Fruit fly (Drosophila melanogaster): Measurements from ENCODE around the gene psd.

Gene psd

DNA sequence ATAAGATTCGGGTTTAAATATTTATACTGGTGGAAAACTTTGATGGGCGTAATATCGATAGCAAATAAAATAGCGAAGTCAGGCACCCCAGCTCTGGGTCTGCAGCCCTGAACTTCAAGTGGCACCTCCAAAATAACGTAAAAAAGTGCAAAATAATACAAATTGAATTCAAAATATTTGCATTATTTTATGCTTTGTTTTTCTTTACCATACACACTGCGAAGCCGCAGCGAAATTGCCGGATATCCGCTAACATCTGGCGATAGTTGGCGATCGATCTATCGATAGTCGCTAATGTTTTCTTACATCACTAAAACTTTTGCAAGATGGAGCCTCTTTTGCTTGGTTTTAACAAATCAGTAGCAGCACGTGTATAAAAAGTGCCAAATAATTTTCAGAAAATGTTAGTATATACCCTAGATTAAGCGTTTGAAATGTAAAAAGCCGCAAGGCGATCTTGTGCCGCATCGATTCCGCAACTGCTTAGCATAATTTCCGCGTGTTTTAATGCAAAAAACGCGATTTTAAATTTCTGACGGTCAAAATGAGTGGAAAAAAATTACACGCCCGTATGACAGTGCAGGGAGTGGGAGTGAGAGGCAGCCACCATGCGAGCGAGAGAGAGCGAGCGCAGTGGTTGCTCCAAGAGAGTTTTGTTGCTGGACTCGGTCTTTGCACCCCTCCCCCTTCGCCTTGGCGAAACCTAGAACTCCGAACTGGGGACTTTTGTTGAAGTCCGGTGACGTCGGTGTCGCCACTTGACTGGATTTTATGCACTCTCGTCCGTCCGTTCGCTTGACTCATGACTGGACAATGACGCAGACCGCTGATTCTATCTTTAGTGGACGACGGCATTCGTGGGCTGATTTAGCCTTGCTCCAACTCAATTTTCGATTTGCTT, 16.9 kb upstream of the psd start, which contains the start of gene eIF4A:
Gene eIF4A, plus strand, starts transcription at position 332 of the 901 bp plus-strand sequence.
- TF ChIP-seq dl (GFP tag; optimal IDR thresholded peaks at IDR 0.05; ENCODE audit: insufficient read depth in 1 of 2, partially characterized antibody in 2 of 2): peak; percentile 70 to 84
- no peak for TF ChIP-seq br (GFP tag; optimal IDR thresholded peaks at IDR 0.05)
- TF ChIP-seq h (GFP tag; optimal IDR thresholded peaks at IDR 0.05): no peak
- TF ChIP-seq tai (GFP tag; optimal IDR thresholded peaks at IDR 0.05): peak; percentile 21
- TF ChIP-seq CrebA (GFP tag; optimal IDR thresholded peaks at IDR 0.05; ENCODE audit: borderline replicate concordance): no peak
- TF ChIP-seq HLH106 (tag; optimal IDR thresholded peaks at IDR 0.05): peak; percentile 14
- TF ChIP-seq jim (GFP tag; optimal IDR thresholded peaks at IDR 0.05): no peak
- peak; percentile 0 for TF ChIP-seq rgr (GFP tag; optimal IDR thresholded peaks at IDR 0.05)
- TF ChIP-seq fru (GFP tag; optimal IDR thresholded peaks at IDR 0.05): no peak
- TF ChIP-seq OdsH (GFP tag; optimal IDR thresholded peaks at IDR 0.05): no peak
- no peak for TF ChIP-seq Vsx2 (GFP tag; optimal IDR thresholded peaks at IDR 0.05; ENCODE audit: partially characterized antibody)
- TF ChIP-seq CG32264 (GFP tag; optimal IDR thresholded peaks at IDR 0.05): no peak
- TF ChIP-seq sv (GFP tag; optimal IDR thresholded peaks at IDR 0.05): no peak
- no peak for TF ChIP-seq N (GFP tag; optimal IDR thresholded peaks at IDR 0.05)
- no peak for TF ChIP-seq GATAd (GFP tag; optimal IDR thresholded peaks at IDR 0.05)
- TF ChIP-seq psq (GFP tag; optimal IDR thresholded peaks at IDR 0.05): no peak
- TF ChIP-seq brk (GFP tag; optimal IDR thresholded peaks at IDR 0.05): no peak
- no peak for TF ChIP-seq ey (GFP tag; optimal IDR thresholded peaks at IDR 0.05)
- no peak for TF ChIP-seq pan (optimal IDR thresholded peaks at IDR 0.05)
- no peak for TF ChIP-seq Hr83 (GFP tag; optimal IDR thresholded peaks at IDR 0.05; ENCODE audit: poor library complexity, severe bottlenecking)
- no peak for TF ChIP-seq usp (GFP tag; optimal IDR thresholded peaks at IDR 0.05)
- no peak for TF ChIP-seq lola (GFP tag; optimal IDR thresholded peaks at IDR 0.05)
- no peak for TF ChIP-seq woc (GFP tag; optimal IDR thresholded peaks at IDR 0.05)
- TF ChIP-seq dmrt93B (GFP tag; optimal IDR thresholded peaks at IDR 0.05): peak; percentile 50
- no peak for TF ChIP-seq Rel (GFP tag; optimal IDR thresholded peaks at IDR 0.05)
- TF ChIP-seq Rel (tag; optimal IDR thresholded peaks at IDR 0.05): peak; percentile 100
- no peak for TF ChIP-seq Hnf4 (GFP tag; optimal IDR thresholded peaks at IDR 0.05)
- TF ChIP-seq foxo (GFP tag; optimal IDR thresholded peaks at IDR 0.05): no peak
- peak; percentile 5 for TF ChIP-seq CG9705 (GFP tag; optimal IDR thresholded peaks at IDR 0.05)
- TF ChIP-seq sage (GFP tag; optimal IDR thresholded peaks at IDR 0.05): no peak
- TF ChIP-seq Sp1 (GFP tag; optimal IDR thresholded peaks at IDR 0.05): no peak
- TF ChIP-seq Jra (GFP tag; optimal IDR thresholded peaks at IDR 0.05): no peak
- no peak for TF ChIP-seq Myc (optimal IDR thresholded peaks at IDR 0.05)
- no peak for TF ChIP-seq Dfd (GFP tag; optimal IDR thresholded peaks at IDR 0.05)
- TF ChIP-seq Mio (GFP tag; optimal IDR thresholded peaks at IDR 0.05): no peak
- TF ChIP-seq dsf (GFP tag; optimal IDR thresholded peaks at IDR 0.05; ENCODE audit: borderline replicate concordance): no peak
- peak; percentile 91 for TF ChIP-seq Dif (GFP tag; optimal IDR thresholded peaks at IDR 0.05; ENCODE audit: partially characterized antibody)
- TF ChIP-seq Abd-B (GFP tag; optimal IDR thresholded peaks at IDR 0.05): no peak
- no peak for TF ChIP-seq Hr78 (GFP tag; optimal IDR thresholded peaks at IDR 0.05)

DNA sequence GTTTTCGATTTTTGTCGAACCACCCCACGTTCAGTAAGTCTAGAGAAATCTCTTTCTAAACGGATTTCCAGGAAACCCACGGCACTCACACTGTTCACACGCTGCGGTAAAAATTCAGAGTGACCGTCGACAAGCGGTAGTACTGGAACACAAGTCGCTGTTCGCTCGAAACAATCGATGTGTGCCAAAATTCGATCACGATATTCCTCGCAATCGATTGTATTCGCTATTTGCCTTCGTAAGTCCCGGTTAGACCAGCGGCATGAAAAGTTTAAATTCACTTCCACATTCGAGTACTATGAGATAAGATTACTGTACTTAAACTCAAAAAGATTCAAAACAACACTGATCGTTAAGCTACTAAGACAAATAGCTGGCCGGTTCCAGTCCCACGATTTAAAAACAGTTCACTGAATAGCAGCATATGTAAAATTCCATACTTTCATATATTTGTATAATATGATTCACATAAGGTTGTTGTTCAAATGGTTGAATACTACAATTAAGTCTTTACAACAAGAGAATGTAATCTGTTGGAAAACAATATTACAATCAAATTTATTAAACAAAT, 16.2 kb upstream of the psd start, which contains the start of gene chic:
Gene chic, minus strand, starts transcription at position 157 of the 571 bp plus-strand sequence.
- peak; percentile 37 for TF ChIP-seq Sp1 (GFP tag; optimal IDR thresholded peaks at IDR 0.05)
- TF ChIP-seq Hnf4 (GFP tag; optimal IDR thresholded peaks at IDR 0.05): peak; percentile 43
- TF ChIP-seq HLH106 (tag; optimal IDR thresholded peaks at IDR 0.05): peak; percentile 36
- peak in 1 of 2 experiments; percentile 53 for TF ChIP-seq foxo (GFP tag; optimal IDR thresholded peaks at IDR 0.05)
- peak; percentile 45 for TF ChIP-seq ey (GFP tag; optimal IDR thresholded peaks at IDR 0.05)
- TF ChIP-seq woc (GFP tag; optimal IDR thresholded peaks at IDR 0.05): peak; percentile 56
- TF ChIP-seq tai (GFP tag; optimal IDR thresholded peaks at IDR 0.05): peak; percentile 45
- no peak for TF ChIP-seq CG9705 (GFP tag; optimal IDR thresholded peaks at IDR 0.05)
- no peak for TF ChIP-seq Rel (GFP tag; optimal IDR thresholded peaks at IDR 0.05)
- TF ChIP-seq Rel (tag; optimal IDR thresholded peaks at IDR 0.05): peak; percentile 89
- TF ChIP-seq OdsH (GFP tag; optimal IDR thresholded peaks at IDR 0.05): no peak
- peak; percentile 39 for TF ChIP-seq h (GFP tag; optimal IDR thresholded peaks at IDR 0.05)
- peak; percentile 65 for TF ChIP-seq Hr83 (GFP tag; optimal IDR thresholded peaks at IDR 0.05; ENCODE audit: poor library complexity, severe bottlenecking)
- no peak for TF ChIP-seq Dfd (GFP tag; optimal IDR thresholded peaks at IDR 0.05)
- no peak for TF ChIP-seq lola (GFP tag; optimal IDR thresholded peaks at IDR 0.05)
- TF ChIP-seq fru (GFP tag; optimal IDR thresholded peaks at IDR 0.05): peak; percentile 19
- peak; percentile 29 for TF ChIP-seq rgr (GFP tag; optimal IDR thresholded peaks at IDR 0.05)
